Fruit fly (Drosophila melanogaster) whole organism, embryonic: Measurements from ENCODE around the gene Rab9.
A peak's percentile ranks its signal among the peaks of the same experiment; 100 is the strongest.

Source experiments
- BtbVII ChIP-seq: fragments of 200-800 bp; sonication (Bioruptor generic); optimal IDR thresholded peaks from 3 replicates; lab custom pipeline; 2017; ENCODE audit warnings: missing biosample characterization, mild to moderate bottlenecking, missing genetic modification characterization
- C15 ChIP-seq: fragments of 200-800 bp; sonication (Bioruptor generic); IDR thresholded peaks from 3 replicates; pipeline ENCODE4 v1.3.6; 2022; ENCODE audit warnings: missing biosample characterization, missing genetic modification characterization
- CG12942 ChIP-seq: fragments of 200-800 bp; sonication (Bioruptor generic); optimal IDR thresholded peaks from 3 replicates; lab custom pipeline; 2016; ENCODE audit warnings: missing biosample characterization, missing genetic modification characterization
- CG13296 ChIP-seq: fragments of 200-800 bp; sonication (Bioruptor generic); optimal IDR thresholded peaks from 3 replicates; lab custom pipeline; 2018; ENCODE audit warnings: missing biosample characterization, mild to moderate bottlenecking, missing genetic modification characterization
- CG14441 ChIP-seq: fragments of 200-800 bp; sonication (Bioruptor generic); IDR thresholded peaks from 2 replicates; pipeline ENCODE4 v1.3.6; 2022; ENCODE audit warnings: missing biosample characterization, missing genetic modification characterization
- CG17568 ChIP-seq: fragments of 200-800 bp; sonication (Bioruptor generic); optimal IDR thresholded peaks from 2 replicates; lab custom pipeline; 2018; ENCODE audit warnings: missing biosample characterization, mild to moderate bottlenecking, missing genetic modification characterization, moderate library complexity
- CG2129 ChIP-seq: fragments of 200-800 bp; sonication (Bioruptor generic); IDR thresholded peaks from 2 replicates; pipeline ENCODE4 v1.3.6; 2022; ENCODE audit warnings: missing biosample characterization, missing genetic modification characterization; ENCODE audit not compliant: partially characterized antibody
- CG2199 ChIP-seq: fragments of 200-800 bp; sonication (Bioruptor generic); IDR thresholded peaks from 3 replicates; pipeline ENCODE4 v1.3.6; 2022; ENCODE audit warnings: missing biosample characterization, missing genetic modification characterization
- CG31224 ChIP-seq: fragments of 200-800 bp; sonication (Bioruptor generic); IDR thresholded peaks from 2 replicates; pipeline ENCODE4 v1.3.6; 2022; ENCODE audit warnings: missing biosample characterization, missing genetic modification characterization
- CG31365 ChIP-seq: fragments of 200-800 bp; sonication (Bioruptor generic); optimal IDR thresholded peaks from 2 replicates; lab custom pipeline; 2018; ENCODE audit warnings: missing biosample characterization, mild to moderate bottlenecking, missing genetic modification characterization
- CG31441 ChIP-seq: fragments of 200-800 bp; sonication (Bioruptor generic); IDR thresholded peaks from 2 replicates; pipeline ENCODE4 v1.3.6; 2022; ENCODE audit warnings: missing biosample characterization, missing genetic modification characterization
- CG4360 ChIP-seq: fragments of 200-800 bp; sonication (Bioruptor generic); IDR thresholded peaks from 2 replicates; pipeline ENCODE4 v1.3.6; 2022; ENCODE audit warnings: missing biosample characterization, missing genetic modification characterization
- CG4424 ChIP-seq: fragments of 200-800 bp; sonication (Bioruptor generic); optimal IDR thresholded peaks from 3 replicates; lab custom pipeline; 2016; ENCODE audit warnings: missing biosample characterization, missing genetic modification characterization
- CG4617 ChIP-seq: fragments of 200-800 bp; sonication (Bioruptor generic); optimal IDR thresholded peaks from 3 replicates; lab custom pipeline; 2016; ENCODE audit warnings: missing biosample characterization, missing genetic modification characterization, borderline replicate concordance
- CG5180 ChIP-seq: fragments of 200-800 bp; sonication (Bioruptor generic); optimal IDR thresholded peaks from 3 replicates; lab custom pipeline; 2017; ENCODE audit warnings: missing biosample characterization, missing genetic modification characterization, mild to moderate bottlenecking, moderate library complexity, missing genetic modification reagents
- CG8359 ChIP-seq: fragments of 200-800 bp; sonication (Bioruptor generic); optimal IDR thresholded peaks from 2 replicates; lab custom pipeline; 2017; ENCODE audit warnings: missing biosample characterization, mild to moderate bottlenecking, missing genetic modification characterization, borderline replicate concordance
- CG8924 ChIP-seq: fragments of 200-800 bp; optimal IDR thresholded peaks from 3 replicates; lab custom pipeline; 2019; ENCODE audit warnings: missing biosample characterization, mild to moderate bottlenecking, missing genetic modification characterization, moderate library complexity
- CG9727 ChIP-seq: fragments of 200-800 bp; sonication (Bioruptor generic); optimal IDR thresholded peaks from 3 replicates; lab custom pipeline; 2017; ENCODE audit warnings: missing biosample characterization, mild to moderate bottlenecking, missing genetic modification characterization
- CkIIα-i1 ChIP-seq: fragments of 200-800 bp; sonication (Bioruptor generic); IDR thresholded peaks from 2 replicates; pipeline ENCODE4 v1.3.6; 2022; ENCODE audit warnings: missing biosample characterization, missing genetic modification characterization
- D ChIP-seq, 2 experiments: fragments of 200-800 bp in 1 of 2; fragments of >200 bp in 1 of 2; sonication (Bioruptor generic) in 1 of 2; optimal IDR thresholded peaks; 2 replicates in 1 of 2; 3 replicates in 1 of 2; lab custom pipeline; 2017; ENCODE audit warnings: mild to moderate bottlenecking in 1 of 2, missing biosample characterization in 1 of 2, missing genetic modification characterization in 1 of 2, missing genetic modification reagents in 1 of 2
- Dp ChIP-seq: fragments of 200-800 bp; sonication (Bioruptor generic); optimal IDR thresholded peaks from 2 replicates; lab custom pipeline; 2018; ENCODE audit warnings: missing biosample characterization, mild to moderate bottlenecking, missing genetic modification characterization, moderate library complexity
- Mad ChIP-seq: fragments of 200-800 bp; sonication (Bioruptor generic); optimal IDR thresholded peaks from 2 replicates; lab custom pipeline; 2016; ENCODE audit warnings: missing biosample characterization, missing genetic modification characterization
- Meics ChIP-seq: fragments of 200-800 bp; sonication (Bioruptor generic); optimal IDR thresholded peaks from 2 replicates; lab custom pipeline; 2017; ENCODE audit warnings: missing biosample characterization, mild to moderate bottlenecking, missing genetic modification characterization
- Mes4 ChIP-seq: fragments of 200-800 bp; sonication (Bioruptor generic); optimal IDR thresholded peaks from 2 replicates; lab custom pipeline; 2016; ENCODE audit warnings: missing biosample characterization, missing genetic modification characterization
- NC2β ChIP-seq: fragments of 200-800 bp; sonication (Bioruptor generic); optimal IDR thresholded peaks from 2 replicates; lab custom pipeline; 2016; ENCODE audit warnings: missing biosample characterization, missing genetic modification characterization
- Neu2 ChIP-seq: fragments of 200-800 bp; sonication (Bioruptor generic); optimal IDR thresholded peaks from 3 replicates; lab custom pipeline; 2016; ENCODE audit warnings: missing biosample characterization, missing genetic modification characterization, borderline replicate concordance
- PHDP ChIP-seq: fragments of 200-800 bp; sonication (Bioruptor generic); optimal IDR thresholded peaks from 3 replicates; lab custom pipeline; 2018; ENCODE audit warnings: missing biosample characterization, mild to moderate bottlenecking, missing genetic modification characterization, moderate library complexity
- Pdp1 ChIP-seq, 2 experiments: fragments of 200-800 bp; sonication (Bioruptor generic); optimal IDR thresholded peaks; 3 replicates each; lab custom pipeline; 2016; ENCODE audit warnings: missing biosample characterization in 2 of 2, missing genetic modification characterization in 2 of 2, mild to moderate bottlenecking in 1 of 2, moderate library complexity in 1 of 2
- Sox100B ChIP-seq: fragments of 200-800 bp; sonication (Bioruptor generic); optimal IDR thresholded peaks from 3 replicates; lab custom pipeline; 2018; ENCODE audit warnings: missing biosample characterization, mild to moderate bottlenecking, missing genetic modification characterization
- Ssrp ChIP-seq: fragments of 200-800 bp; sonication (Bioruptor generic); optimal IDR thresholded peaks from 2 replicates; lab custom pipeline; 2018; ENCODE audit warnings: missing biosample characterization, mild to moderate bottlenecking, missing genetic modification characterization, moderate library complexity
- Stat92E ChIP-seq, 3 experiments: fragments of >200 bp in 2 of 3; fragments of 200-800 bp in 1 of 3; sonication (Bioruptor generic) in 1 of 3; optimal IDR thresholded peaks; 2 replicates each; lab custom pipeline; 2017 to 2019; ENCODE audit warnings: missing biosample characterization in 3 of 3, missing genetic modification characterization in 3 of 3, mild to moderate bottlenecking in 1 of 3, moderate library complexity in 1 of 3
- ase ChIP-seq: fragments of 200-800 bp; sonication (Bioruptor generic); IDR thresholded peaks from 3 replicates; pipeline ENCODE4 v1.3.6; 2022; ENCODE audit warnings: missing biosample characterization, missing genetic modification characterization
- ato ChIP-seq: fragments of 200-800 bp; sonication (Bioruptor generic); IDR thresholded peaks from 2 replicates; pipeline ENCODE4 v1.3.6; 2022; ENCODE audit warnings: missing biosample characterization, missing genetic modification characterization; ENCODE audit not compliant: partially characterized antibody
- bab2 ChIP-seq: fragments of 200-800 bp; sonication (Bioruptor generic); optimal IDR thresholded peaks from 2 replicates; lab custom pipeline; 2016; ENCODE audit warnings: missing biosample characterization, missing genetic modification characterization
- bowl ChIP-seq: fragments of 200-800 bp; sonication (Bioruptor generic); IDR thresholded peaks from 2 replicates; pipeline ENCODE4 v1.3.6; 2022; ENCODE audit warnings: missing biosample characterization, missing genetic modification characterization
- cwo ChIP-seq: fragments of 200-800 bp; sonication (Bioruptor generic); optimal IDR thresholded peaks from 3 replicates; lab custom pipeline; 2017; ENCODE audit warnings: missing biosample characterization, missing genetic modification characterization, mild to moderate bottlenecking, moderate library complexity, missing genetic modification reagents
- danr ChIP-seq: fragments of 200-800 bp; sonication (Bioruptor generic); IDR thresholded peaks from 2 replicates; pipeline ENCODE4 v1.3.6; 2022; ENCODE audit warnings: missing biosample characterization, missing genetic modification characterization
- eyg ChIP-seq: fragments of 200-800 bp; sonication (Bioruptor generic); optimal IDR thresholded peaks from 3 replicates; lab custom pipeline; 2016; ENCODE audit warnings: missing biosample characterization, missing genetic modification characterization
- gce ChIP-seq: fragments of 200-800 bp; sonication (Bioruptor generic); IDR thresholded peaks from 3 replicates; pipeline ENCODE4 v1.3.6; 2022; ENCODE audit warnings: missing biosample characterization, missing genetic modification characterization
- jumu ChIP-seq: fragments of 200-800 bp; sonication (Bioruptor generic); optimal IDR thresholded peaks from 3 replicates; lab custom pipeline; 2016; ENCODE audit warnings: missing biosample characterization, missing genetic modification characterization
- mirr ChIP-seq: fragments of 200-800 bp; sonication (Bioruptor generic); optimal IDR thresholded peaks from 3 replicates; lab custom pipeline; 2018; ENCODE audit warnings: missing biosample characterization, mild to moderate bottlenecking, missing genetic modification characterization
- phol ChIP-seq: fragments of 200-800 bp; sonication (Bioruptor generic); optimal IDR thresholded peaks from 3 replicates; lab custom pipeline; 2018; ENCODE audit warnings: missing biosample characterization, mild to moderate bottlenecking, missing genetic modification characterization, moderate library complexity
- pros ChIP-seq: fragments of 200-800 bp; sonication (Bioruptor generic); optimal IDR thresholded peaks from 3 replicates; lab custom pipeline; 2019; ENCODE audit warnings: missing biosample characterization, mild to moderate bottlenecking, missing genetic modification characterization, moderate library complexity
- sd ChIP-seq: fragments of 200-800 bp; sonication (Bioruptor generic); optimal IDR thresholded peaks from 3 replicates; lab custom pipeline; 2018; ENCODE audit warnings: missing biosample characterization, mild to moderate bottlenecking, missing genetic modification characterization, moderate library complexity
- so ChIP-seq: fragments of 200-800 bp; sonication (Bioruptor generic); IDR thresholded peaks from 3 replicates; pipeline ENCODE4 v1.3.6; 2022; ENCODE audit warnings: missing biosample characterization, missing genetic modification characterization
- sob ChIP-seq: fragments of 200-800 bp; sonication (Bioruptor generic); IDR thresholded peaks from 2 replicates; pipeline ENCODE4 v1.3.6; 2022; ENCODE audit warnings: missing biosample characterization, missing genetic modification characterization

Rab9 gene

dm6 chr2L:19416602-19417497, 15.5 kb upstream of the Rab9 start, which contains the start of gene Lectin-galC1 (continued):
- TF ChIP-seq cwo (GFP tag; lab: Kevin White, UChicago) (peak; percentile 65), bowl (peak; percentile 25; the same call in 1 of the 2 replicates), sd (tag; lab: Kevin White, UChicago) (peak; percentile 81), Mad (GFP tag; lab: Kevin White, UChicago) (peak; percentile 83), CG4617 (GFP tag; lab: Kevin White, UChicago) (peak; percentile 70), Stat92E (GFP tag; optimal IDR thresholded peaks at IDR 0.05; lab: Kevin White, UChicago) (peak in 1 of 3 experiments; percentile 25), pros (no peak), bab2 (GFP tag; lab: Kevin White, UChicago) (peak; percentile 86), sob (GFP tag; lab: Robert Waterston, UW) (peak; percentile 79), jumu (GFP tag; lab: Kevin White, UChicago) (peak; percentile 88), D (optimal IDR thresholded peaks at IDR 0.05; lab: Kevin White, UChicago) (no peak), D (GFP tag; optimal IDR thresholded peaks at IDR 0.05; lab: Kevin White, UChicago) (peak; percentile 87), CG4424 (GFP tag; lab: Kevin White, UChicago) (peak; percentile 88), CG31441 (GFP tag; lab: Robert Waterston, UW) (peak; percentile 90), CG9727 (peak; percentile 87), CG17568 (peak; percentile 85), C15 (peak; percentile 36; the same call in 1 of the 3 replicates), phol (tag; lab: Kevin White, UChicago) (peak; percentile 88), Sox100B (GFP tag; lab: Kevin White, UChicago) (peak; percentile 83), CG8359 (GFP tag; lab: Kevin White, UChicago) (peak; percentile 68), CG31224 (GFP tag; lab: Robert Waterston, UW) (peak; percentile 72), CkIIα-i1 (GFP tag; lab: Robert Waterston, UW) (no peak), ase (no peak; the same call in 1 of the 3 replicates), Meics (GFP tag; lab: Kevin White, UChicago) (peak; percentile 76), CG14441 (GFP tag; lab: Robert Waterston, UW) (peak; percentile 83), Pdp1 (GFP tag; optimal IDR thresholded peaks at IDR 0.05; lab: Kevin White, UChicago) (peak; percentile 87 to 90), Ssrp (tag; lab: Kevin White, UChicago) (peak; percentile 87), Neu2 (peak; percentile 70), so (GFP tag; lab: Robert Waterston, UW) (peak; percentile 83; the same call in 2 of the 3 replicates), CG8924 (tag; lab: Kevin White, UChicago) (peak; percentile 92), Dp (no peak), CG2129 (GFP tag; lab: Robert Waterston, UW) (no peak), eyg (peak; percentile 73), CG2199 (GFP tag; lab: Robert Waterston, UW) (peak; percentile 27; the same call in 1 of the 3 replicates), CG4360 (GFP tag; lab: Robert Waterston, UW) (peak; percentile 48; the same call in 1 of the 2 replicates), mirr (GFP tag; lab: Kevin White, UChicago) (peak; percentile 51), NC2β (GFP tag; lab: Kevin White, UChicago) (peak; percentile 90), ato (GFP tag; lab: Robert Waterston, UW) (no peak), BtbVII (peak; percentile 81), CG31365 (peak; percentile 52), CG13296 (GFP tag; lab: Kevin White, UChicago) (peak; percentile 76), danr (peak; percentile 60), gce (GFP tag; lab: Robert Waterston, UW) (peak; percentile 72; the same call in 2 of the 3 replicates), Mes4 (GFP tag; lab: Kevin White, UChicago) (peak; percentile 87), CG12942 (peak; percentile 82), PHDP (peak; percentile 88), CG5180 (GFP tag; lab: Kevin White, UChicago) (peak; percentile 76)
